Fruit fly (Drosophila melanogaster) whole organism, prepupa: ENCODE measurements around the gene CG4101.

ENCODE experiments used
- CG10669 ChIP-seq: fragments of 200-800 bp; sonication (Bioruptor generic); optimal IDR thresholded peaks from 3 replicates; lab custom pipeline; 2018; ENCODE audit warnings: missing biosample characterization, mild to moderate bottlenecking, missing genetic modification characterization, moderate library complexity
- CG11762 ChIP-seq: fragments of 200-800 bp; sonication (Bioruptor generic); optimal IDR thresholded peaks from 3 replicates; lab custom pipeline; 2016; ENCODE audit warnings: missing biosample characterization, missing genetic modification characterization; ENCODE audit not compliant: insufficient read depth
- CG11902 ChIP-seq: fragments of 200-800 bp; sonication (Bioruptor generic); optimal IDR thresholded peaks from 3 replicates; lab custom pipeline; 2016; ENCODE audit warnings: missing biosample characterization, missing genetic modification characterization
- CG15336 ChIP-seq: fragments of 200-800 bp; sonication (Bioruptor generic); IDR thresholded peaks from 2 replicates; pipeline ENCODE4 v1.3.6; 2022; ENCODE audit warnings: missing biosample characterization, missing genetic modification characterization
- CG1621 ChIP-seq: fragments of 200-800 bp; sonication (Bioruptor generic); optimal IDR thresholded peaks from 3 replicates; lab custom pipeline; 2018; ENCODE audit warnings: missing biosample characterization, mild to moderate bottlenecking, missing genetic modification characterization
- CG16779 ChIP-seq: fragments of 200-800 bp; sonication (Bioruptor generic); optimal IDR thresholded peaks from 3 replicates; lab custom pipeline; 2017; ENCODE audit warnings: missing biosample characterization, mild to moderate bottlenecking, missing genetic modification characterization
- CG3032 ChIP-seq: fragments of 200-800 bp; optimal IDR thresholded peaks from 2 replicates; lab custom pipeline; 2019; ENCODE audit warnings: missing biosample characterization, mild to moderate bottlenecking, missing genetic modification characterization, moderate library complexity
- CG31627 ChIP-seq: fragments of 200-800 bp; sonication (Bioruptor generic); optimal IDR thresholded peaks from 3 replicates; lab custom pipeline; 2016; ENCODE audit warnings: missing biosample characterization, missing genetic modification characterization
- CG32006 ChIP-seq: fragments of 200-800 bp; sonication (Bioruptor generic); optimal IDR thresholded peaks from 3 replicates; lab custom pipeline; 2017; ENCODE audit warnings: missing biosample characterization, mild to moderate bottlenecking, missing genetic modification characterization
- CG34406 ChIP-seq: fragments of 200-800 bp; sonication (Bioruptor generic); optimal IDR thresholded peaks from 3 replicates; lab custom pipeline; 2016; ENCODE audit warnings: missing biosample characterization, missing genetic modification characterization
- CG3919 ChIP-seq: fragments of 200-800 bp; sonication (Bioruptor generic); optimal IDR thresholded peaks from 3 replicates; lab custom pipeline; 2016; ENCODE audit warnings: missing biosample characterization, missing genetic modification characterization
- CG4318 ChIP-seq: fragments of 200-800 bp; sonication (Bioruptor generic); optimal IDR thresholded peaks from 3 replicates; lab custom pipeline; 2017; ENCODE audit warnings: missing biosample characterization, mild to moderate bottlenecking, missing genetic modification characterization
- CG6276 ChIP-seq: fragments of 200-800 bp; sonication (Bioruptor generic); optimal IDR thresholded peaks from 2 replicates; lab custom pipeline; 2017; ENCODE audit warnings: missing biosample characterization, mild to moderate bottlenecking, missing genetic modification characterization
- CG6792 ChIP-seq: fragments of 200-800 bp; sonication (Bioruptor generic); optimal IDR thresholded peaks from 3 replicates; lab custom pipeline; 2016; ENCODE audit warnings: missing biosample characterization, missing genetic modification characterization
- CG6854 ChIP-seq: fragments of 200-800 bp; sonication (Bioruptor generic); optimal IDR thresholded peaks from 2 replicates; lab custom pipeline; 2017; ENCODE audit warnings: missing biosample characterization, mild to moderate bottlenecking, missing genetic modification characterization
- CG8119 ChIP-seq: fragments of 200-800 bp; sonication (Bioruptor generic); IDR thresholded peaks from 3 replicates; pipeline ENCODE4 v1.3.6; 2022; ENCODE audit warnings: missing biosample characterization, missing genetic modification characterization
- CG8319 ChIP-seq: fragments of 200-800 bp; sonication (Bioruptor generic); optimal IDR thresholded peaks from 3 replicates; lab custom pipeline; 2016; ENCODE audit warnings: missing biosample characterization, missing genetic modification characterization
- CG8632 ChIP-seq: fragments of 200-800 bp; sonication (Bioruptor generic); optimal IDR thresholded peaks from 3 replicates; lab custom pipeline; 2016; ENCODE audit warnings: missing biosample characterization, missing genetic modification characterization
- CG9139 ChIP-seq: fragments of 200-800 bp; sonication (Bioruptor generic); optimal IDR thresholded peaks from 3 replicates; lab custom pipeline; 2017; ENCODE audit warnings: missing biosample characterization, mild to moderate bottlenecking, missing genetic modification characterization
- Eip78C ChIP-seq: fragments of 200-800 bp; sonication (Bioruptor generic); peaks from one replicate; lab custom pipeline; 2016; ENCODE audit warnings: missing biosample characterization, missing genetic modification characterization
- Eip93F ChIP-seq: fragments of 200-800 bp; sonication (Bioruptor generic); optimal IDR thresholded peaks from 2 replicates; lab custom pipeline; 2016; ENCODE audit warnings: missing biosample characterization, mild to moderate bottlenecking, missing genetic modification characterization
- Ets21C ChIP-seq: fragments of 200-800 bp; sonication (Bioruptor generic); optimal IDR thresholded peaks from 3 replicates; lab custom pipeline; 2016; ENCODE audit warnings: missing biosample characterization, missing genetic modification characterization
- Gug ChIP-seq: fragments of 200-800 bp; sonication (Bioruptor generic); IDR thresholded peaks from 2 replicates; pipeline ENCODE4 v1.3.6; 2022; ENCODE audit warnings: missing biosample characterization, missing genetic modification characterization
- Hr4 ChIP-seq: fragments of 200-800 bp; sonication (Bioruptor generic); optimal IDR thresholded peaks from 3 replicates; lab custom pipeline; 2016; ENCODE audit warnings: missing biosample characterization, missing genetic modification characterization
- Met ChIP-seq: fragments of 200-800 bp; sonication (Bioruptor generic); optimal IDR thresholded peaks from 3 replicates; lab custom pipeline; 2016; ENCODE audit warnings: missing biosample characterization, missing genetic modification characterization
- OdsH ChIP-seq: fragments of 200-800 bp; sonication (Bioruptor generic); optimal IDR thresholded peaks from 3 replicates; lab custom pipeline; 2016; ENCODE audit warnings: missing biosample characterization, missing genetic modification characterization
- Smox ChIP-seq: fragments of 200-800 bp; sonication (Bioruptor generic); optimal IDR thresholded peaks from 3 replicates; lab custom pipeline; 2016; ENCODE audit warnings: missing biosample characterization, missing genetic modification characterization
- Sox14 ChIP-seq: fragments of 200-800 bp; sonication (Bioruptor generic); optimal IDR thresholded peaks from 3 replicates; lab custom pipeline; 2016; ENCODE audit warnings: missing biosample characterization, missing genetic modification characterization
- achi ChIP-seq: fragments of 200-800 bp; sonication (Bioruptor generic); optimal IDR thresholded peaks from 3 replicates; lab custom pipeline; 2016; ENCODE audit warnings: missing biosample characterization, missing genetic modification characterization
- acj6 ChIP-seq: fragments of 200-800 bp; sonication (Bioruptor generic); optimal IDR thresholded peaks from 3 replicates; lab custom pipeline; 2016; ENCODE audit warnings: missing biosample characterization, missing genetic modification characterization
- dac ChIP-seq: fragments of 200-800 bp; sonication (Bioruptor generic); optimal IDR thresholded peaks from 2 replicates; lab custom pipeline; 2017; ENCODE audit warnings: missing biosample characterization, mild to moderate bottlenecking, missing genetic modification characterization
- dsx ChIP-seq: fragments of 200-800 bp; optimal IDR thresholded peaks from 3 replicates; lab custom pipeline; 2019; ENCODE audit warnings: missing biosample characterization, mild to moderate bottlenecking, missing genetic modification characterization, moderate library complexity; ENCODE audit not compliant: poor library complexity, severe bottlenecking
- eg ChIP-seq: fragments of 200-800 bp; sonication (Bioruptor generic); IDR thresholded peaks from 3 replicates; pipeline ENCODE4 v1.3.6; 2022; ENCODE audit warnings: missing biosample characterization, missing genetic modification characterization
- esn ChIP-seq: fragments of 200-800 bp; sonication (Bioruptor generic); optimal IDR thresholded peaks from 2 replicates; lab custom pipeline; 2016; ENCODE audit warnings: missing biosample characterization, mild to moderate bottlenecking, missing genetic modification characterization, moderate library complexity
- fd59A ChIP-seq: fragments of 200-800 bp; sonication (Bioruptor generic); optimal IDR thresholded peaks from 2 replicates; lab custom pipeline; 2017; ENCODE audit warnings: missing biosample characterization, mild to moderate bottlenecking, missing genetic modification characterization, missing genetic modification reagents
- fd85E ChIP-seq: fragments of 200-800 bp; sonication (Bioruptor generic); optimal IDR thresholded peaks from 3 replicates; lab custom pipeline; 2016; ENCODE audit warnings: missing biosample characterization, missing genetic modification characterization
- fkh ChIP-seq: fragments of 200-800 bp; sonication (Bioruptor generic); optimal IDR thresholded peaks from 3 replicates; lab custom pipeline; 2017; ENCODE audit warnings: missing biosample characterization, mild to moderate bottlenecking, missing genetic modification characterization, moderate library complexity
- lz ChIP-seq: fragments of 200-800 bp; sonication (Bioruptor generic); optimal IDR thresholded peaks from 3 replicates; lab custom pipeline; 2016; ENCODE audit warnings: missing biosample characterization, missing genetic modification characterization
- pdm3 ChIP-seq: fragments of 200-800 bp; sonication (Bioruptor generic); optimal IDR thresholded peaks from 3 replicates; lab custom pipeline; 2016; ENCODE audit warnings: missing biosample characterization, missing genetic modification characterization
- salr ChIP-seq, 2 experiments: fragments of 200-800 bp; sonication (Bioruptor generic); optimal IDR thresholded peaks; 3 replicates each; lab custom pipeline; 2016 to 2018; ENCODE audit warnings: missing biosample characterization in 2 of 2, missing genetic modification characterization in 2 of 2, mild to moderate bottlenecking in 1 of 2
- spab ChIP-seq: fragments of 200-800 bp; sonication (Bioruptor generic); optimal IDR thresholded peaks from 2 replicates; lab custom pipeline; 2017; ENCODE audit warnings: missing biosample characterization, mild to moderate bottlenecking, missing genetic modification characterization, missing genetic modification reagents
- ss ChIP-seq, 2 experiments: fragments of 200-800 bp; sonication (Bioruptor generic); optimal IDR thresholded peaks; 2 replicates in 1 of 2; 3 replicates in 1 of 2; lab custom pipeline; 2017 to 2018; ENCODE audit warnings: mild to moderate bottlenecking in 2 of 2, missing biosample characterization in 2 of 2, missing genetic modification characterization in 2 of 2, moderate library complexity in 1 of 2
- topi ChIP-seq: fragments of 200-800 bp; sonication (Bioruptor generic); optimal IDR thresholded peaks from 3 replicates; lab custom pipeline; 2016; ENCODE audit warnings: missing biosample characterization, missing genetic modification characterization

The CG4101 gene

DNA sequence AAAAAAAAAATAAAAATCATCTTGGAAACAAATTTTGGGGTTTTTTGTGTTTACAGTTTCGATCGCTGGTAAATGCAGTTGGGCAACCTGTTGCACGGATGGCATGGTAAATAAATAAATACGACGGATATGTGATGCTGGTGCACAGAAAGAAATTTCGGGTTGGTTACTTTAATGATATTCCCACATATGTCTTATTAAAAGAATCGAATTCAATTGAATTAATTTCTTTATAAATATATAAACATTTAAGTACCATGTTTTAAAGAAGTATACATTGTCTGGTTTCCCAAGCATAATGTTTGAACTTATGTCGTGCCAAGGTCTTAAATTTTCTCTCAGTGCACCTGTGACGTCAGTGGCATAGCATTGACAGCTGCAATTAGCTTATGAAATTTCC is 44.8 kb upstream of the CG4101 start:
- 0 out of 3 replicates have a peak, but pooled peaks have one; percentile 17 for TF ChIP-seq CG8119
- no peak for TF ChIP-seq CG10669
- no peak for TF ChIP-seq CG31627 (GFP tag; lab: Kevin White, UChicago)
- no peak for TF ChIP-seq lz
- TF ChIP-seq CG11902 (GFP tag; lab: Kevin White, UChicago): no peak
- TF ChIP-seq CG32006 (GFP tag; lab: Kevin White, UChicago): peak; percentile 24
- TF ChIP-seq spab: no peak
- TF ChIP-seq Eip93F (GFP tag; lab: Kevin White, UChicago): no peak
- no peak for TF ChIP-seq dac (GFP tag; lab: Kevin White, UChicago)
- TF ChIP-seq CG8632 (GFP tag; lab: Kevin White, UChicago): no peak
- no peak for TF ChIP-seq Ets21C (GFP tag; lab: Kevin White, UChicago)
- TF ChIP-seq Hr4 (GFP tag; lab: Kevin White, UChicago): peak; percentile 4
- TF ChIP-seq Met: no peak
- 0 out of 3 replicates have a peak, but pooled peaks have one; percentile 12 for TF ChIP-seq eg (GFP tag; lab: Robert Waterston, UW)
- TF ChIP-seq CG9139 (GFP tag; lab: Kevin White, UChicago): no peak
- no peak for TF ChIP-seq CG6854
- TF ChIP-seq Eip78C (GFP tag; lab: Kevin White, UChicago): no peak
- TF ChIP-seq pdm3 (GFP tag; lab: Kevin White, UChicago): no peak
- no peak for TF ChIP-seq CG3032 (tag; lab: Kevin White, UChicago)
- no peak for TF ChIP-seq fd85E (GFP tag; lab: Kevin White, UChicago)
- no peak for TF ChIP-seq Sox14 (GFP tag; lab: Kevin White, UChicago)
- TF ChIP-seq CG15336 (GFP tag; lab: Robert Waterston, UW): peak; percentile 50
- no peak for TF ChIP-seq achi (GFP tag; lab: Kevin White, UChicago)
- TF ChIP-seq CG6792 (GFP tag; lab: Kevin White, UChicago): no peak
- TF ChIP-seq CG1621 (tag; lab: Kevin White, UChicago): no peak
- no peak for TF ChIP-seq CG4318 (GFP tag; lab: Kevin White, UChicago)
- TF ChIP-seq CG16779: no peak
- TF ChIP-seq OdsH (GFP tag; lab: Kevin White, UChicago): no peak
- no peak for TF ChIP-seq esn (GFP tag; lab: Kevin White, UChicago)

DNA sequence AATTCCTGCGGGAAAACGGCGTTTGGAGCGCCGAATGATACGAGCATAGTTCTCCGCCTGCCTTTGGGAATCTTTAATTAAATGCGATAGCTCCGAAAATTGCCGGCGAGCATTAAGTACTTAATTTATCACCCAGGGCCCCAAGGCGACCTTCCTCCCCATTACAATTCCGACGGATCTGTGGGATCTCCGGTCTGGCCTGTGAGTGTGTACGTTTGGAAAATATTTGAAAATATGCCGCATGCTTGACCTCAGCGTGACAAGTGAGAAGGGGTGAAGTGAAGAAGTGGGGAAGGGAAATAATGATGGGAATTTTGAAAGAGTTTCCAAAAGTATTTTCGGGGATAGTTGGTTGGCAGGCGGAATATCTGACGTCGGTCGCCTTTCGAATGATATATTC is 42.8 kb upstream of the CG4101 start:
- no peak for TF ChIP-seq eg (GFP tag; lab: Robert Waterston, UW)
- no peak for TF ChIP-seq Smox
- no peak for TF ChIP-seq salr (GFP tag; optimal IDR thresholded peaks at IDR 0.05; lab: Kevin White, UChicago)
- no peak for TF ChIP-seq CG34406 (GFP tag; lab: Kevin White, UChicago)

DNA sequence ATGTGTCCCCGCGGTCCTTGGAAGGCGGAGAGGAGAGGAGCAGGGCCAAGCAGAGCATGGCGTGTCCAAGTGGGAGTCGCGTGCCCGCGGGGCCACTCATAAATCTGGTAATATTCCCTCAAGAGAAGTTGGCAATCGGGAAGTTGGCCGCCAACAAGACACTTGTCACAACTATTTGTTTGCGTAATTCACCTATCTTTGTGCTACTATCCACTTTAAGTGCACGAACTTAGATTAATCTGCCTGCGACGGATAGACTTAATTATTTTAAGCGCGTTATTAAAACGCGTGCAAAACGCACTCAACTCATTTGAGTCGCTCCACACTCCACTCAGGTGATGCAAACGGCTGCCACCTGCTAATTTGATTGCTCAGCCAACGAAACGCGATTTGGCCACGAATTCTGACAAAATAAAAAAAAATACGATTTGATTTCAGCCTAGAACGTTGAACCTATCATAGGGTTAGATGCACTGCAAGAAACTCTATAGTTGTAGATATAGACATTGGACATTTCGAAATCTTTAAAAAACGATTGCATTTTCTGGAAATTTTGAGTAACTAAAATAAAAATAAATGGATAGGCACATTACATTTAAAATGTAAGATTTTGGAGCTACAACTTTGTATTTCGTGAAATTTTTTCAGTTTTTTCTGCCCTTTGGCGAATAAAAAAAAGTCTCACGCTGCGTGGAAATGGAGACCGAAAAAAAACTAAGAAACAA is 41.1 kb upstream of the CG4101 start:
- 0 out of 2 replicates have a peak, but pooled peaks have one; percentile 22 for TF ChIP-seq CG15336 (GFP tag; lab: Robert Waterston, UW)
- TF ChIP-seq CG8119: peak; percentile 40; the same call in 1 of the 3 replicates
- TF ChIP-seq Hr4 (GFP tag; lab: Kevin White, UChicago): no peak
- TF ChIP-seq fkh (GFP tag; lab: Kevin White, UChicago): no peak
- TF ChIP-seq Eip78C (GFP tag; lab: Kevin White, UChicago): peak; percentile 35
- no peak for TF ChIP-seq Sox14 (GFP tag; lab: Kevin White, UChicago)
- TF ChIP-seq topi (GFP tag; lab: Kevin White, UChicago): no peak

DNA sequence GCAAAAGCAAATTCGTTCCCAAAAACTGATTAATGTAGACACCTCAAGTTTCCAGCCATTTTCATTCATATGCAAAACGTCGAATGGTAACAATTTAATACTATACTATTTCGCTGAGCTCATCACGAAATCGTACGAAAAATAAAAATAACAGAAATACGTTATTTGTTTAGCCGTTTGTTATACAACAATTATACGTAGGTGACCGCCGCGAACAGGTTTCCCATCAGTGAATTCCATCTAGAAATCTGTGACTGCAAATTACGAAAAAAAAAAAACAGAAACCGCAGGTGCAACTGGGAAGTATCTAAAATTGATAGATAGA is 40.6 kb upstream of the CG4101 start:
- TF ChIP-seq CG3919 (GFP tag; lab: Kevin White, UChicago) (no peak), CG11762 (GFP tag; lab: Kevin White, UChicago) (no peak), ss (GFP tag; optimal IDR thresholded peaks at IDR 0.05; lab: Kevin White, UChicago) (no peak), esn (GFP tag; lab: Kevin White, UChicago) (no peak), dsx (GFP tag; lab: Kevin White, UChicago) (no peak), dac (GFP tag; lab: Kevin White, UChicago) (no peak), Eip78C (GFP tag; lab: Kevin White, UChicago) (no peak), salr (GFP tag; optimal IDR thresholded peaks at IDR 0.05; lab: Kevin White, UChicago) (no peak), fd59A (GFP tag; lab: Kevin White, UChicago) (no peak), fd85E (GFP tag; lab: Kevin White, UChicago) (no peak), CG6276 (GFP tag; lab: Kevin White, UChicago) (no peak), CG3032 (tag; lab: Kevin White, UChicago) (no peak), CG11902 (GFP tag; lab: Kevin White, UChicago) (no peak), CG8632 (GFP tag; lab: Kevin White, UChicago) (no peak), acj6 (GFP tag; lab: Kevin White, UChicago) (no peak), CG8319 (GFP tag; lab: Kevin White, UChicago) (no peak), Ets21C (GFP tag; lab: Kevin White, UChicago) (no peak), CG32006 (GFP tag; lab: Kevin White, UChicago) (no peak), CG34406 (GFP tag; lab: Kevin White, UChicago) (no peak), Gug (no peak)
- TF ChIP-seq, all 60 proteins: peak for 0
